Fruit fly (Drosophila melanogaster) whole organism, wandering third instar larva: Measurements from ENCODE around the gene CG43336.

Experiments used
- CG32264 ChIP-seq: fragments of 200-800 bp; sonication (Bioruptor generic); optimal IDR thresholded peaks from 2 replicates; lab custom pipeline; 2016; ENCODE audit warnings: missing biosample characterization, missing genetic modification characterization
- CG9705 ChIP-seq: fragments of 200-800 bp; sonication (Bioruptor generic); optimal IDR thresholded peaks from 2 replicates; lab custom pipeline; 2018; ENCODE audit warnings: missing biosample characterization, mild to moderate bottlenecking, missing genetic modification characterization
- usp ChIP-seq: fragments of >200 bp; optimal IDR thresholded peaks from 2 replicates; lab custom pipeline; 2017; ENCODE audit warnings: missing biosample characterization, missing genetic modification characterization

DNA sequence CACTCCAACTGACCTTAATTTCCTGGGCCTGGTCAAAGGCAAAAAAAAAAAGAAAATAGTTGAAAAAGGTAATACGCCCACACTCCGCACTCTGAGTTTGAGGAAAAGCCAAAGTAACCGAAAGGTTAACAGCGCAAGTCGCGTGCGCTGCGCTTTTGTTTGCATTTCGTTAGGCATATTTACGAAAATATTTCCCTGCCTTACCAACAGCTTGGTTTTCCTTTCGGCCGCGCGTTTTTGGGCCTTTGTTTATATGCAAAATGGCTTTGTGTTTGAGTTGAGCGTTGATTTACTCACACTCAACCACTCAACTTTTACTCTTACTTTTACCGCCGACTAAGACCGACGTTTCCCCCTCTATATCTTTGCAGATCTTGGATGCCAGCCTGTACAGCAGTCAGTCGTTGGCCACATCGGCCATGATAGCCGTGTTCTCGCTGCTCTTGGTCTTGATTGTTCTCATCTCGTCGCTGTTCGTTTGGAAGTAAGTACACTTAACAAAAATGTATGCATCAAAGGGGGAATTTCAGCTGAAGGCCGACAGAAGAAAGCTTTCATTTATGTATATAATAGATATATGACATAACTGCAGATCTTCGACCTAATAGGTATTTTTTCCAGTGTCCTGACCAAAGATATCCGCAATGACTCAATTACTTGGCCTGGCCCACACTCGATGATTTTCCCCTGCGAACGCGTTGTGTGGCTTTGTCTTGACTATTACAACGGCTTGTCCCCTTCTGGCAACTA is 42.0 kb downstream of the CG43336 start:
- TF ChIP-seq CG9705: no peak
- no peak for TF ChIP-seq CG32264 (GFP tag; lab: Kevin White, UChicago)
- no peak for TF ChIP-seq usp (GFP tag; lab: Kevin White, UChicago)
